Worm (Caenorhabditis elegans): ENCODE results near the gene sel-15.

ce11 chrIII:724819-725218 lies 28.5 kb upstream of the sel-15 start, which contains the start of gene flp-24:
- no peak for TF ChIP-seq egl-18 (GFP tag; IDR thresholded peaks at IDR 0.05)
- TF ChIP-seq unc-130 (GFP tag; optimal IDR thresholded peaks at IDR 0.05), result no peak
- TF ChIP-seq pbrm-1 (GFP tag; IDR thresholded peaks at IDR 0.05), result no peak
